Worm (Caenorhabditis elegans): ENCODE measurements around the gene Y46G5A.38.

The Y46G5A.38 gene

ce11 chrII:12826752-12827151 is at the start of gene Y46G5A.38:
TSS of gene Y46G5A.38 (plus strand) at chrII:12827052.
- TF ChIP-seq sptf-1 (tag; optimal IDR thresholded peaks at IDR 0.05) = no peak
- no peak for TF ChIP-seq elt-1 (tag; optimal IDR thresholded peaks at IDR 0.05; ENCODE audit: borderline replicate concordance, insufficient read depth)
- TF ChIP-seq nhr-2 (tag; optimal IDR thresholded peaks at IDR 0.05) = no peak
- no peak for TF ChIP-seq lin-32 (GFP tag; optimal IDR thresholded peaks at IDR 0.05)
- TF ChIP-seq sem-2 (GFP tag; optimal IDR thresholded peaks at IDR 0.05) = no peak
- TF ChIP-seq nhr-28 (tag; optimal IDR thresholded peaks at IDR 0.05) = no peak
- TF ChIP-seq tbx-8 (GFP tag; optimal IDR thresholded peaks at IDR 0.05) = no peak
- no peak for TF ChIP-seq ham-2 (GFP tag; optimal IDR thresholded peaks at IDR 0.05)
- no peak for TF ChIP-seq unc-39 (tag; optimal IDR thresholded peaks at IDR 0.05)
- TF ChIP-seq M03D4.4 (tag; optimal IDR thresholded peaks at IDR 0.05) = no peak
- TF ChIP-seq mep-1 (tag; optimal IDR thresholded peaks at IDR 0.05) = no peak
- TF ChIP-seq mls-2 (tag; optimal IDR thresholded peaks at IDR 0.05) = no peak
- no peak for TF ChIP-seq ceh-83 (GFP tag; optimal IDR thresholded peaks at IDR 0.05)
- TF ChIP-seq flh-1 (GFP tag; optimal IDR thresholded peaks at IDR 0.05) = no peak
- TF ChIP-seq mab-5 (tag; optimal IDR thresholded peaks at IDR 0.05) = no peak
- no peak for TF ChIP-seq unc-62 (GFP tag; optimal IDR thresholded peaks at IDR 0.05)

- peak; percentile 47 for TF ChIP-seq sptf-1 (tag; optimal IDR thresholded peaks at IDR 0.05)
- peak; percentile 70 for TF ChIP-seq lin-13 (tag; optimal IDR thresholded peaks at IDR 0.05)
- peak; percentile 27 for TF ChIP-seq mep-1 (tag; optimal IDR thresholded peaks at IDR 0.05)
Observed at ce11 chrII:12778374-12778773, 48.5 kb upstream of the Y46G5A.38 start.

- TF ChIP-seq sptf-1 (tag; optimal IDR thresholded peaks at IDR 0.05) = no peak
- no peak for TF ChIP-seq bed-3 (GFP tag; optimal IDR thresholded peaks at IDR 0.05)
- TF ChIP-seq hlh-1 (tag; optimal IDR thresholded peaks at IDR 0.05) = no peak
- TF ChIP-seq nhr-2 (tag; optimal IDR thresholded peaks at IDR 0.05) = no peak
- TF ChIP-seq nhr-76 (tag; optimal IDR thresholded peaks at IDR 0.05) = no peak
- no peak for TF ChIP-seq nhr-12 (tag; optimal IDR thresholded peaks at IDR 0.05)
- no peak for TF ChIP-seq lin-13 (tag; optimal IDR thresholded peaks at IDR 0.05)
- TF ChIP-seq nhr-237 (tag; optimal IDR thresholded peaks at IDR 0.05) = no peak
- no peak for TF ChIP-seq lin-32 (GFP tag; optimal IDR thresholded peaks at IDR 0.05)
- no peak for TF ChIP-seq blmp-1 (tag; optimal IDR thresholded peaks at IDR 0.05)
Observed at ce11 chrII:12785391-12785790, 41.5 kb upstream of the Y46G5A.38 start, which contains the start of gene Y46G5A.15. TSS of gene Y46G5A.15 (minus strand) at chrII:12785416.

- peak; percentile 29 for TF ChIP-seq ceh-43 (GFP tag; optimal IDR thresholded peaks at IDR 0.05)
- no peak for TF ChIP-seq ces-1 (GFP tag; optimal IDR thresholded peaks at IDR 0.05)
Observed at ce11 chrII:12787831-12788248, 39.0 kb upstream of the Y46G5A.38 start, which contains the start of gene alkb-7. TSS of gene alkb-7 (minus strand) at chrII:12788153.

ce11 chrII:12789497-12789896 is 37.4 kb upstream of the Y46G5A.38 start:
- no peak for TF ChIP-seq elt-1 (tag; optimal IDR thresholded peaks at IDR 0.05; ENCODE audit: borderline replicate concordance, insufficient read depth)
- TF ChIP-seq ceh-83 (GFP tag; optimal IDR thresholded peaks at IDR 0.05) = no peak
- TF ChIP-seq mab-5 (tag; optimal IDR thresholded peaks at IDR 0.05) = no peak
- no peak for TF ChIP-seq unc-62 (GFP tag; optimal IDR thresholded peaks at IDR 0.05)
- TF ChIP-seq unc-39 (tag; optimal IDR thresholded peaks at IDR 0.05) = no peak
- TF ChIP-seq nhr-2 (tag; optimal IDR thresholded peaks at IDR 0.05) = no peak
- TF ChIP-seq drap-1 (GFP tag; optimal IDR thresholded peaks at IDR 0.05) = no peak
- TF ChIP-seq ztf-11 (tag; optimal IDR thresholded peaks at IDR 0.05) = no peak
- no peak for TF ChIP-seq sptf-1 (tag; optimal IDR thresholded peaks at IDR 0.05)
- no peak for TF ChIP-seq blmp-1 (tag; optimal IDR thresholded peaks at IDR 0.05)
- TF ChIP-seq lsy-2 (tag; optimal IDR thresholded peaks at IDR 0.05) = no peak
- no peak for TF ChIP-seq nhr-237 (tag; optimal IDR thresholded peaks at IDR 0.05)
- TF ChIP-seq flh-1 (GFP tag; optimal IDR thresholded peaks at IDR 0.05) = no peak
- no peak for TF ChIP-seq ces-1 (GFP tag; optimal IDR thresholded peaks at IDR 0.05)
- no peak for TF ChIP-seq sem-2 (GFP tag; optimal IDR thresholded peaks at IDR 0.05)
- no peak for TF ChIP-seq ceh-43 (GFP tag; optimal IDR thresholded peaks at IDR 0.05)

ce11 chrII:12790392-12790791 is 36.5 kb upstream of the Y46G5A.38 start:
- TF ChIP-seq pha-4 (tag; optimal IDR thresholded peaks at IDR 0.05) (no peak), flh-1 (GFP tag; optimal IDR thresholded peaks at IDR 0.05) (no peak), unc-39 (tag; optimal IDR thresholded peaks at IDR 0.05) (no peak)
